Fruit fly (Drosophila melanogaster): Measurements from ENCODE around the gene Setd3.

The Setd3 gene

dm6 chrX:6990105-6990504 is 21.6 kb upstream of the Setd3 start (continued):
- TF ChIP-seq zen2 (GFP tag; IDR thresholded peaks at IDR 0.05; ENCODE audit: partially characterized antibody) (no peak), CG10431 (GFP tag; optimal IDR thresholded peaks at IDR 0.05) (no peak), tna (GFP tag; IDR thresholded peaks at IDR 0.05; ENCODE audit: partially characterized antibody) (no peak), CG6654 (GFP tag; optimal IDR thresholded peaks at IDR 0.05) (no peak), CG18011 (GFP tag; optimal IDR thresholded peaks at IDR 0.05) (no peak), fd96Cb (tag; optimal IDR thresholded peaks at IDR 0.05) (peak; percentile 14), tap (tag; optimal IDR thresholded peaks at IDR 0.05) (no peak), corto (GFP tag; optimal IDR thresholded peaks at IDR 0.05) (no peak), az2 (GFP tag; optimal IDR thresholded peaks at IDR 0.05) (no peak), Tbp (GFP tag; optimal IDR thresholded peaks at IDR 0.05) (no peak), HHEX (GFP tag; optimal IDR thresholded peaks at IDR 0.05) (no peak), CG2678 (tag; optimal IDR thresholded peaks at IDR 0.05) (peak; percentile 37), Aef1 (GFP tag; IDR thresholded peaks at IDR 0.05) (no peak), CG10147 (GFP tag; optimal IDR thresholded peaks at IDR 0.05) (peak; percentile 14), Vsx1 (GFP tag; optimal IDR thresholded peaks at IDR 0.05) (no peak), tio (GFP tag; optimal IDR thresholded peaks at IDR 0.05) (no peak), bsh (GFP tag; optimal IDR thresholded peaks at IDR 0.05) (peak in 1 of 2 experiments; percentile 28), klu (GFP tag; IDR thresholded peaks at IDR 0.05) (no peak), hbn (GFP tag; IDR thresholded peaks at IDR 0.05; ENCODE audit: partially characterized antibody) (no peak), slbo (GFP tag; IDR thresholded peaks at IDR 0.05) (0 out of 2 replicates have a peak, but pooled peaks have one; percentile 28), Hsf (GFP tag; optimal IDR thresholded peaks at IDR 0.05) (no peak), CG10543 (GFP tag; optimal IDR thresholded peaks at IDR 0.05) (no peak), Neu2 (GFP tag; optimal IDR thresholded peaks at IDR 0.05; ENCODE audit: borderline replicate concordance) (no peak), salm (tag; optimal IDR thresholded peaks at IDR 0.05) (no peak), sqz (GFP tag; optimal IDR thresholded peaks at IDR 0.05) (no peak), Taf1 (GFP tag; IDR thresholded peaks at IDR 0.05) (no peak), dpn (GFP tag; optimal IDR thresholded peaks at IDR 0.05) (no peak), CG6683 (GFP tag; optimal IDR thresholded peaks at IDR 0.05) (no peak), CG17385 (GFP tag; optimal IDR thresholded peaks at IDR 0.05) (peak; percentile 8), sisA (GFP tag; IDR thresholded peaks at IDR 0.05) (0 out of 2 replicates have a peak, but pooled peaks have one; percentile 7), shn (GFP tag; optimal IDR thresholded peaks at IDR 0.05) (no peak), kni (GFP tag; optimal IDR thresholded peaks at IDR 0.05) (peak; percentile 28), CG6791 (GFP tag; IDR thresholded peaks at IDR 0.05; ENCODE audit: partially characterized antibody) (no peak), Myb (GFP tag; optimal IDR thresholded peaks at IDR 0.05) (no peak), sc (optimal IDR thresholded peaks at IDR 0.05) (no peak), sc (GFP tag; optimal IDR thresholded peaks at IDR 0.05) (no peak), CG16815 (GFP tag; optimal IDR thresholded peaks at IDR 0.05) (no peak), CG14860 (GFP tag; IDR thresholded peaks at IDR 0.05; ENCODE audit: partially characterized antibody) (no peak), nmo (GFP tag; optimal IDR thresholded peaks at IDR 0.05) (no peak), ken (GFP tag; IDR thresholded peaks at IDR 0.05) (no peak), ATbp (GFP tag; optimal IDR thresholded peaks at IDR 0.05) (no peak), zfh2 (GFP tag; optimal IDR thresholded peaks at IDR 0.05) (no peak), unpg (GFP tag; optimal IDR thresholded peaks at IDR 0.05) (no peak), CG11398 (GFP tag; optimal IDR thresholded peaks at IDR 0.05) (no peak), Chrac-16 (GFP tag; optimal IDR thresholded peaks at IDR 0.05) (no peak), chn (GFP tag; optimal IDR thresholded peaks at IDR 0.05) (no peak), NfI (GFP tag; optimal IDR thresholded peaks at IDR 0.05) (no peak), CG8290 (GFP tag; optimal IDR thresholded peaks at IDR 0.05) (no peak), CG8290 (tag; optimal IDR thresholded peaks at IDR 0.05) (no peak), Opbp (GFP tag; IDR thresholded peaks at IDR 0.05; ENCODE audit: partially characterized antibody) (no peak), Rfx (GFP tag; IDR thresholded peaks at IDR 0.05) (peak; percentile 29; the same call in 1 of the 2 replicates)
